Worm (Caenorhabditis elegans) whole organism, L4 larva: ENCODE data around the gene W03B1.3.

Experiments
- F26F4.8 ChIP-seq: fragments of 200-800 bp; sonication (Bioruptor generic); conservative IDR thresholded peaks from 2 replicates; pipeline ENCODE4 v1.3.6; 2022; ENCODE audit warnings: missing genetic modification characterization, missing compliant biosample characterization
- F49E8.2 ChIP-seq: sonication (generic microtip); optimal IDR thresholded peaks from 2 replicates; lab custom pipeline; 2016; ENCODE audit warnings: missing compliant biosample characterization, mild to moderate bottlenecking, missing genetic modification characterization, borderline replicate concordance
- T20F7.1 ChIP-seq: fragments of 200-800 bp; sonication (Bioruptor generic); optimal IDR thresholded peaks from 2 replicates; lab custom pipeline; 2018; ENCODE audit warnings: mild to moderate bottlenecking, missing genetic modification characterization, missing compliant biosample characterization
- Y105C5A.15 ChIP-seq: fragments of 200-800 bp; sonication (Bioruptor generic); IDR thresholded peaks from 2 replicates; pipeline ENCODE4 v1.3.6; 2022; ENCODE audit warnings: missing genetic modification characterization, missing compliant biosample characterization
- aha-1 ChIP-seq: fragments of 150-350 bp; peaks from one replicate; lab custom pipeline; 2014; ENCODE audit warnings: missing biosample characterization, missing genetic modification characterization
- ceh-28 ChIP-seq: fragments of 150-350 bp; optimal IDR thresholded peaks from 2 replicates; lab custom pipeline; 2014; ENCODE audit warnings: missing biosample characterization, missing genetic modification reagents, missing genetic modification characterization
- ceh-82 ChIP-seq: sonication (generic microtip); optimal IDR thresholded peaks from 2 replicates; lab custom pipeline; 2017; ENCODE audit warnings: missing biosample characterization, missing genetic modification characterization
- daf-16 ChIP-seq, 3 experiments: sonication (generic microtip); optimal IDR thresholded peaks; 2 replicates each; lab custom pipeline; 2016 to 2017; ENCODE audit warnings: missing genetic modification characterization in 3 of 3, missing genetic modification reagents in 3 of 3, mild to moderate bottlenecking in 2 of 3, missing compliant biosample characterization in 2 of 3, missing biosample characterization in 1 of 3, moderate library complexity in 1 of 3
- daf-8 ChIP-seq: fragments of 200-800 bp; sonication (Bioruptor generic); IDR thresholded peaks from 2 replicates; pipeline ENCODE4 v1.3.6; 2022; ENCODE audit warnings: missing genetic modification characterization, missing compliant biosample characterization
- dmd-6 ChIP-seq: fragments of 200-800 bp; sonication (Bioruptor generic); IDR thresholded peaks from 2 replicates; pipeline ENCODE4 v1.3.6; 2022; ENCODE audit warnings: missing genetic modification reagents, missing genetic modification characterization, missing compliant biosample characterization
- dmd-9 ChIP-seq: fragments of 200-800 bp; sonication (Bioruptor generic); IDR thresholded peaks from 2 replicates; pipeline ENCODE4 v1.3.6; 2022; ENCODE audit warnings: missing genetic modification reagents, missing genetic modification characterization, missing compliant biosample characterization
- dpl-1 ChIP-seq: fragments of 150-350 bp; optimal IDR thresholded peaks from 2 replicates; lab custom pipeline; 2014; ENCODE audit warnings: missing biosample characterization, missing genetic modification reagents, missing genetic modification characterization
- egl-27 ChIP-seq: sonication (generic microtip); optimal IDR thresholded peaks from 3 replicates; lab custom pipeline; 2017; ENCODE audit warnings: missing biosample characterization, missing genetic modification reagents, missing genetic modification characterization
- gei-8 ChIP-seq: fragments of 200-800 bp; sonication (Bioruptor generic); optimal IDR thresholded peaks from 2 replicates; lab custom pipeline; 2018; ENCODE audit warnings: mild to moderate bottlenecking, missing genetic modification characterization, missing compliant biosample characterization
- hlh-11 ChIP-seq: fragments of 200-800 bp; sonication (Bioruptor generic); optimal IDR thresholded peaks from 2 replicates; lab custom pipeline; 2018; ENCODE audit warnings: mild to moderate bottlenecking, missing genetic modification characterization, missing compliant biosample characterization
- jun-1 ChIP-seq: fragments of 150-350 bp; optimal IDR thresholded peaks from 2 replicates; lab custom pipeline; 2014; ENCODE audit warnings: missing biosample characterization, missing genetic modification reagents, missing genetic modification characterization
- lim-7 ChIP-seq: fragments of 200-800 bp; sonication (Bioruptor generic); IDR thresholded peaks from 2 replicates; pipeline ENCODE4 v1.3.6; 2022; ENCODE audit warnings: missing genetic modification characterization, missing compliant biosample characterization
- lin-29 ChIP-seq: fragments of 200-800 bp; sonication (Bioruptor generic); IDR thresholded peaks from 2 replicates; pipeline ENCODE4 v1.3.6; 2022; ENCODE audit warnings: missing genetic modification reagents, missing genetic modification characterization, missing compliant biosample characterization
- lin-38 ChIP-seq: fragments of 200-800 bp; sonication (Bioruptor generic); IDR thresholded peaks from 2 replicates; pipeline ENCODE4 v1.3.6; 2022; ENCODE audit warnings: missing genetic modification reagents, missing genetic modification characterization, missing compliant biosample characterization
- lsy-2 ChIP-seq, 2 experiments: fragments of 150-350 bp in 1 of 2; sonication (generic microtip) in 1 of 2; optimal IDR thresholded peaks; 2 replicates each; lab custom pipeline; 2014 to 2017; ENCODE audit warnings: missing biosample characterization in 2 of 2, missing genetic modification characterization in 2 of 2
- madf-5 ChIP-seq, 2 experiments: fragments of 200-800 bp; sonication (Bioruptor generic); IDR thresholded peaks; 2 replicates each; pipeline ENCODE4 v1.3.6; 2022; ENCODE audit warnings: missing compliant biosample characterization in 2 of 2, missing genetic modification characterization in 2 of 2
- madf-9 ChIP-seq: fragments of 200-800 bp; sonication (Bioruptor generic); conservative IDR thresholded peaks from 2 replicates; pipeline ENCODE4 v1.3.6; 2022; ENCODE audit warnings: missing genetic modification reagents, missing genetic modification characterization, missing compliant biosample characterization
- mdt-29 ChIP-seq: fragments of 200-800 bp; sonication (Bioruptor generic); IDR thresholded peaks from 2 replicates; pipeline ENCODE4 v1.3.6; 2022; ENCODE audit warnings: missing genetic modification reagents, missing genetic modification characterization, missing compliant biosample characterization
- mep-1 ChIP-seq: fragments of 150-350 bp; sonication (generic microtip); optimal IDR thresholded peaks from 3 replicates; lab custom pipeline; 2014; ENCODE audit warnings: missing biosample characterization, missing genetic modification characterization
- mes-2 ChIP-seq: sonication (generic microtip); optimal IDR thresholded peaks from 2 replicates; lab custom pipeline; 2016; ENCODE audit warnings: missing genotype, mild to moderate bottlenecking, missing genetic modification characterization, missing compliant biosample characterization; ENCODE audit not compliant: poor library complexity, severe bottlenecking
- mxl-3 ChIP-seq: fragments of 200-800 bp; sonication (Bioruptor generic); optimal IDR thresholded peaks from 2 replicates; lab custom pipeline; 2018; ENCODE audit warnings: mild to moderate bottlenecking, missing genetic modification characterization, missing compliant biosample characterization
- nhr-10 ChIP-seq: fragments of 150-350 bp; optimal IDR thresholded peaks from 2 replicates; lab custom pipeline; 2014; ENCODE audit warnings: missing biosample characterization, missing genetic modification characterization
- nhr-41 ChIP-seq: fragments of 200-800 bp; sonication (Bioruptor generic); IDR thresholded peaks from 2 replicates; pipeline ENCODE4 v1.3.6; 2022; ENCODE audit warnings: missing genetic modification reagents, missing genetic modification characterization, missing compliant biosample characterization
- nhr-42 ChIP-seq: fragments of 200-800 bp; sonication (Bioruptor generic); IDR thresholded peaks from 2 replicates; pipeline ENCODE4 v1.3.6; 2022; ENCODE audit warnings: missing genetic modification characterization, missing compliant biosample characterization
- nhr-48 ChIP-seq: sonication (generic microtip); optimal IDR thresholded peaks from 2 replicates; lab custom pipeline; 2016; ENCODE audit warnings: mild to moderate bottlenecking, missing genetic modification characterization, missing compliant biosample characterization
- nhr-6 ChIP-seq: fragments of 150-350 bp; optimal IDR thresholded peaks from 2 replicates; lab custom pipeline; 2014; ENCODE audit warnings: missing biosample characterization, missing genetic modification characterization
- nhr-76 ChIP-seq: fragments of 150-350 bp; optimal IDR thresholded peaks from 2 replicates; lab custom pipeline; 2014; ENCODE audit warnings: missing biosample characterization, missing genetic modification characterization
- nhr-77 ChIP-seq: fragments of 150-350 bp; optimal IDR thresholded peaks from 2 replicates; lab custom pipeline; 2014; ENCODE audit warnings: missing biosample characterization, missing genetic modification characterization
- pha-4 ChIP-seq, 2 experiments: fragments of 150-350 bp in 1 of 2; fragments of 200-800 bp in 1 of 2; sonication (Bioruptor generic) in 1 of 2; IDR thresholded peaks in 1 of 2; optimal IDR thresholded peaks in 1 of 2; 2 replicates each; pipeline versions ENCODE4 v1.3.6 to Lab custom; 2014 to 2022; ENCODE audit warnings: missing genetic modification characterization in 2 of 2, missing genetic modification reagents in 2 of 2, missing biosample characterization in 1 of 2, missing compliant biosample characterization in 1 of 2
- snpc-4 ChIP-seq: fragments of 150-350 bp; optimal IDR thresholded peaks from 2 replicates; lab custom pipeline; 2014; ENCODE audit warnings: missing biosample characterization, missing genetic modification characterization
- spr-3 ChIP-seq: fragments of 200-800 bp; sonication (Bioruptor generic); optimal IDR thresholded peaks from 2 replicates; lab custom pipeline; 2018; ENCODE audit warnings: mild to moderate bottlenecking, missing genetic modification characterization, missing compliant biosample characterization
- unc-62 ChIP-seq, 3 experiments: fragments of 150-350 bp in 1 of 3; sonication (generic microtip); optimal IDR thresholded peaks in 2 of 3; peaks in 1 of 3; 1 replicate in 1 of 3; 2 replicates in 2 of 3; lab custom pipeline; 2014 to 2017; ENCODE audit warnings: missing biosample characterization in 3 of 3, missing genetic modification characterization in 3 of 3, missing genetic modification reagents in 3 of 3, missing genotype in 1 of 3
- zip-2 ChIP-seq: fragments of 150-350 bp; optimal IDR thresholded peaks from 2 replicates; lab custom pipeline; 2014; ENCODE audit warnings: missing biosample characterization, missing genetic modification characterization
- ztf-7 ChIP-seq: fragments of 150-350 bp; optimal IDR thresholded peaks from 2 replicates; lab custom pipeline; 2014; ENCODE audit warnings: missing biosample characterization, missing genetic modification characterization

Gene W03B1.3

ce11 chrIV:4360497-4360896 is 24.5 kb upstream of the W03B1.3 start, which contains the start of gene F55F10.1 (continued):
- TF ChIP-seq nhr-10 (no peak), dmd-9 (GFP tag; lab: Robert Waterston, UW) (no peak), dmd-6 (GFP tag; lab: Robert Waterston, UW) (peak; percentile 50), madf-5 (GFP tag; IDR thresholded peaks at IDR 0.05; lab: Robert Waterston, UW) (no peak), mes-2 (tag; lab: Kevin White, UChicago) (peak; percentile 82), snpc-4 (no peak), aha-1 (tag; lab: Kevin White, UChicago) (peak; percentile 47), daf-16 (GFP tag; optimal IDR thresholded peaks at IDR 0.05; lab: Kevin White, UChicago) (peak in 1 of 2 experiments; percentile 70), daf-16 (tag; optimal IDR thresholded peaks at IDR 0.05; lab: Kevin White, UChicago) (peak; percentile 22), daf-8 (GFP tag; lab: Robert Waterston, UW) (no peak), jun-1 (tag; lab: Kevin White, UChicago) (no peak)

- TF ChIP-seq pha-4 (GFP tag; IDR thresholded peaks at IDR 0.05; lab: Robert Waterston, UW) (no peak), pha-4 (tag; optimal IDR thresholded peaks at IDR 0.05; lab: Kevin White, UChicago) (no peak), ztf-7 (tag; lab: Kevin White, UChicago) (no peak), Y105C5A.15 (GFP tag; lab: Robert Waterston, UW) (no peak), F26F4.8 (no peak), mes-2 (tag; lab: Kevin White, UChicago) (no peak), jun-1 (tag; lab: Kevin White, UChicago) (no peak), gei-8 (no peak), aha-1 (tag; lab: Kevin White, UChicago) (no peak), egl-27 (no peak), nhr-77 (tag; lab: Kevin White, UChicago) (no peak), zip-2 (tag; lab: Kevin White, UChicago) (no peak), mxl-3 (GFP tag; lab: Kevin White, UChicago) (no peak), mdt-29 (GFP tag; lab: Robert Waterston, UW) (no peak), F49E8.2 (no peak), nhr-76 (tag; lab: Kevin White, UChicago) (no peak)
- TF ChIP-seq, all 104 proteins: peak for 0
Observed at ce11 chrIV:4359653-4360052, 23.6 kb upstream of the W03B1.3 start, which contains the start of gene F55F10.3. F55F10.3 (plus strand) TSS chrIV:4359953.

- TF ChIP-seq unc-62 (GFP tag; optimal IDR thresholded peaks at IDR 0.05 in 1 of 2; lab: Kevin White, UChicago), result no peak
- no peak for TF ChIP-seq unc-62 (tag; optimal IDR thresholded peaks at IDR 0.05; lab: Kevin White, UChicago)
- peak; percentile 87 for TF ChIP-seq dpl-1 (GFP tag; lab: Kevin White, UChicago)
- no peak for TF ChIP-seq spr-3 (GFP tag; lab: Kevin White, UChicago)
- TF ChIP-seq daf-16 (GFP tag; optimal IDR thresholded peaks at IDR 0.05; lab: Kevin White, UChicago), result no peak
- peak; percentile 20 for TF ChIP-seq daf-16 (tag; optimal IDR thresholded peaks at IDR 0.05; lab: Kevin White, UChicago)
- TF ChIP-seq F26F4.8, result no peak
- TF ChIP-seq nhr-48 (tag; lab: Kevin White, UChicago), result no peak
- TF ChIP-seq mes-2 (tag; lab: Kevin White, UChicago), result peak; percentile 52
- no peak for TF ChIP-seq nhr-42 (GFP tag; lab: Robert Waterston, UW)
- peak; percentile 20 for TF ChIP-seq nhr-6 (tag; lab: Kevin White, UChicago)
- peak in 1 of 2 experiments; percentile 71 for TF ChIP-seq lsy-2 (tag; optimal IDR thresholded peaks at IDR 0.05; lab: Kevin White, UChicago)
- peak; percentile 90 for TF ChIP-seq lin-38
- TF ChIP-seq mep-1 (tag; lab: Kevin White, UChicago), result peak; percentile 31
- TF ChIP-seq hlh-11 (tag; lab: Kevin White, UChicago), result no peak
- no peak for TF ChIP-seq lin-29 (GFP tag; lab: Robert Waterston, UW)
Observed at ce11 chrIV:4357296-4357695, 21.3 kb upstream of the W03B1.3 start, which contains the start of gene sars-2. sars-2 (plus strand) TSS chrIV:4357636.

- no peak for TF ChIP-seq madf-9 (GFP tag; lab: Robert Waterston, UW)
- TF ChIP-seq nhr-41, result no peak
- TF ChIP-seq lim-7 (GFP tag; lab: Robert Waterston, UW), result no peak
- no peak for TF ChIP-seq unc-62 (GFP tag; optimal IDR thresholded peaks at IDR 0.05 in 1 of 2; lab: Kevin White, UChicago)
- TF ChIP-seq unc-62 (tag; optimal IDR thresholded peaks at IDR 0.05; lab: Kevin White, UChicago), result no peak
- no peak for TF ChIP-seq hlh-11 (tag; lab: Kevin White, UChicago)
- no peak for TF ChIP-seq ceh-28 (tag; lab: Kevin White, UChicago)
- no peak for TF ChIP-seq T20F7.1
- TF ChIP-seq nhr-10, result no peak
- TF ChIP-seq ceh-82 (tag; lab: Kevin White, UChicago), result no peak
Observed at ce11 chrIV:4356879-4357278, 20.8 kb upstream of the W03B1.3 start, which contains the start of gene W03B1.9. W03B1.9 (minus strand) TSS chrIV:4356979.
